Fruit fly (Drosophila melanogaster) ovary, adult (tissue): ENCODE results near the gene Ugt35D1.

Experiments used
- CG17801 ChIP-seq: fragments of 200-800 bp; optimal IDR thresholded peaks from 2 replicates; lab custom pipeline; 2019; ENCODE audit warnings: missing biosample characterization, mild to moderate bottlenecking, missing genetic modification characterization, moderate library complexity; ENCODE audit not compliant: partially characterized antibody

Ugt35D1 gene

DNA sequence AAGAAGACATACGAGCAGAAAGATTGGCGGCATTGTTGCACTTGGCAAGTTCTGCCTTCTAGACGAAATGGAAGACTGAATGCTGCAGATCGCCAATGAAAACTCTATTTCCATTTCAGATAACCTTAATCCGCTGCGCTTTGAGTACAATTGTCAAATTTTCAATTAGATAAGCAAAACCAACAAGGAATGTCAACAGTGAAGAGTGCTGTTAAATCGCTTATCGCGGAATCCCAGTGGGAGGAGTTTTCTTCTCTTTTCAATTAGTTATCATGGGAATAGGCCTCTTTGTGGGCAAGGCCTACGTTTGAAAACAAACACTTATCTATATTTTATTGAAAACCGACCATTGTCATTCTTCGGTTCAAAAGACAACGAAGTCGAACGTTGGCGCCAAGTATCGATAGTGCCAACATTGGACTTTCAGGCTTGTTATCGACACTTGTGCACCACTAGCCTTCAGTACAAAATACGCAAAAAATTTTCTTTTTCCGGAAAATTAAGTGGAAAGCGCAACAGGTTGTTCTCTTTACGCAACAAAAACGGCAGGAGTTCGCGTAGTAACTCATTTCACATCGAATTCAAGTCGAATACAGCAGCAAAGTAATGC is at the start of gene Ugt35D1, which contains the start of gene Gcn2:
Gene Ugt35D1, minus strand, starts transcription at position 83 of the 610 bp plus-strand sequence.
Gene Gcn2, plus strand, starts transcription at position 439 of the 610 bp plus-strand sequence.
- TF ChIP-seq CG17801, result no peak

DNA sequence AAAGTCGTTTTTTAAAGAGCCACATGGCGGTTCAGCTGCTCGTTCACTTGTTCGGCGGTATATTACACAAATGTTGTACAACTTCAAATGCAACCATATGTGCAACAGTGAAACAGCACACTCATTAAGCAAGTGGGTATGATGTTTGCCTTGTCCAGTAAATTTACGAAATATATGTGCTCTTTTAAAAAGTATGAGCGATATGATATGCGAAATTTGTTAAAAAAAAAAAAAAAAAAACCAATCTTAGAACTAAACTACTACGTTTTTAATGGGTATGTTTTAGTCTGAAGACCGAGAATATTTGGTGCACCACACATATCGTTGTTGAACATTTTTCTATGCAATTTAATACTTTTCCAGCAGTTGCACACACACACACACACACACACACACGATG is 48.4 kb upstream of the Ugt35D1 start:
- peak; percentile 10 for TF ChIP-seq CG17801

DNA sequence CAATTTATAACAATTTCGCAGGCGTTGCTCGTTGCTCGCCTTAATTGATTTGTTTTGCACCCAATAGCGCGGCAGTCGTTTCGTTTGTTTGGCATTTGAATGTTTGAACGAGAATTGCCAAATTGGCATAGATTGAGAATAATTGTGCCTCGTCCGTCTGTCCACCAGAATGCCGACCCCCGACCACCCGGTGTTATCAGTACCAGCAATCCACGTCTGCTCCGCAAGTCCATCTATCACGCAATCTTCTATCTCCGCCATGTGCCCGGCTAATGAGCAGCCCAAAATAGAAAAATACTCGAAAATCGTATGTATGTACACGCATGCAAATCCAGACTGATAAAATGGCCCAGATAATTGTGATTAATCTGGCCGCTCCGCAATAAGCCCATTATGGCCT is 47.9 kb upstream of the Ugt35D1 start:
- no peak for TF ChIP-seq CG17801

DNA sequence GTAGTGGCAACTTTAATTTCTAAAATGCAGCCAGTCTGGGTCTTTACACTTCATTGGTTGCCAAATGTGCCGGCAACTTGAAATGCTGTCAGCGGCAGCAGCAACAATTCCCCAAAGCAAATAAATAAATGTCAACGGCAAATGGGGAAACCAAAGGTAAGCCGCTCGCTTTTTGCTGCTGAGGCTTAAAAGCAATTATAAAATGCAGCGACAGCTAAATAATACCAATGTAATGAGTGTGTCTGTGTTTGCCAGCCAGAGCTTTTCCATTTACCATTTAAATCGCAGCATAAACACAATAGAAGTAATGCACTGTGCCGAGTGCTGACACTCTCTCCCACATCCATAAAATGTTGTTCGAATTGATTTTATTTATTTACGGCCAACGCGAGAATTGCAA is 45.5 kb upstream of the Ugt35D1 start:
- TF ChIP-seq CG17801, result no peak

DNA sequence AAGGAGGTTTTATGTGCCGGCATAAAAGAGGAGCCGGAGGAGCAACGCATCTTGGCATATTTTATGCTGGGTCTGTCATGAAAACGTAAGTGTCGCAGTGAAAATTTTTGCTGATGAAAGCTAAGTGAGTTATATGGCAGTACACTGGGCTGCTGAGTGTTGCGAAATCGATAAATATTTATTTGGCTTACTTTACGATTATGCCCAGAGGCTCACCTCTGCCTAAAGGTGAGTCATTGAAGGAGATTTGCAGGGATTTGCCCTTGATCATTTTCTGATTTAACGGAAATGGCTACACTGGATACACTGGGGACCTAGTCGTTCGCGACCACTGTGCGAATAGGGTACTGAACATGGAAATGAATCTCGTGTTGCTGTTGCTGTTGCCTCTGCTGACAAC is 44.9 kb upstream of the Ugt35D1 start:
- TF ChIP-seq CG17801, result no peak

dm6 chr3R:31438856-31439255 is 43.8 kb upstream of the Ugt35D1 start:
- no peak for TF ChIP-seq CG17801

DNA sequence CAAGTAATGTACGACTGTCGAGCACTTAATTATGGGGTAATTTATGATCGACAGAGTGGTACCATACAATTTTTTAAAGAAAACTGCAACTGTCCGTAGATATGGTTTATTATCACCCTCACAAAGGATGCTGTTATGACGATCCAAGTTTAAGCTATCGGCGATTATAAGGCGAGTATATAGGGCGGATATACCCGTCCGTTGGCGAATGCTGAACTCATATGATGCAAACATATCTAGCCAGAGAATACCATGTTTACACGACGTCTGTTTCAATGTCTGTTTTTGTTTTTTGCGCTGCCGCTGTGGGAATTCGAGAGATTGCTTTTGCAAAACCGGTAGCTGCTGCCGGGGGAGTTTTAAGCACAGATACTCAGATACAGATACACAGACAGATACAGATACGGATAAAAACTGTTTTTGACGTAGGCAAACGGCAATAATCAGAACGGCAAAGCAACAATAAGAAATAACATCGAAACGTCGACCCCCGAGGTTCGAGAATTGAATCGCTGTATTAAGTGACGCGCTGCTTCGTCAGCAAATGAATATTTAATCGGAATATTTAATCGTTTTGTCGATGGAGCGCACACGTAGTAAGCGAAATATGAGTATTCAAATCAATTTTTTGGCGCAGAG is 42.4 kb upstream of the Ugt35D1 start:
- TF ChIP-seq CG17801, result no peak

DNA sequence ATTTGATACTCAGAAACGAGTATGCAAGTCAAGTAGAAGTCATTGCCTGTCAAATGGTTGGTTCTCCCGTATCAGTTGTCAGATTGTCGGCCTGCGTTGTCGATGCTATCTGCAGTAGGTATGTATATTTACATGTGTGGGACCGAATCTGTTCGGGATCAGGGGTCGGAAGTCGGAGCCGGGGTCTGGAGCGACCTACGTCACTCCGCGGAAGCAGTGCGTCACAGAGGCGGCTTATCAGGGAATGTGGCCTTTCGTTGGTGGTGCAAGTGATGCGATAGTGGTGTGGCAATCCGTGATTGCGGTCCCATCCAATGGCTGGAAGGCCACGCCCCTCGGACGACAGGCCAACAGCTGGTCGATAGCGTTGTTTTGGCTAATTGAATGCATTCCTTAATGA is 40.5 kb upstream of the Ugt35D1 start:
- no peak for TF ChIP-seq CG17801

DNA sequence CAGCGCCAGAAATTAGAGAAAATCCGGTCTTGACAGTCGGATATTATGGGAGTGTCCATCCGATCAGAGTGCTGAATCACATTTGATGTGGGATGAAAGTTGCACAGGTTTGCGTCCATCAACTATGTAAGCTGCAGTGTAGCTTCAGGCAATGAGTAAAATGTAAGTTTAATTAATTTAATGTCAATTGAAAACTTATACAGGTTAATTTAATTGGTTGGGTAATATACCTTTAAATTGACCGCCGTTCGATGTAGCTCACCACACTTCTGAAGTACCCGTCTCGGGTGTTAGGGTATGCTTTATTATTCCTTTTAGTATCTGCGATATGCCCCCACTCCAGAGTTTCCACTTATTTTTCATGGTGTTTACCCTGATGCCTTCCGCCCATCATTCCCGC is 29.3 kb upstream of the Ugt35D1 start:
- TF ChIP-seq CG17801, result no peak

- TF ChIP-seq CG17801, result no peak
These were observed 26.9 kb upstream of the Ugt35D1 start for dm6 chr3R:31421995-31422394.

DNA sequence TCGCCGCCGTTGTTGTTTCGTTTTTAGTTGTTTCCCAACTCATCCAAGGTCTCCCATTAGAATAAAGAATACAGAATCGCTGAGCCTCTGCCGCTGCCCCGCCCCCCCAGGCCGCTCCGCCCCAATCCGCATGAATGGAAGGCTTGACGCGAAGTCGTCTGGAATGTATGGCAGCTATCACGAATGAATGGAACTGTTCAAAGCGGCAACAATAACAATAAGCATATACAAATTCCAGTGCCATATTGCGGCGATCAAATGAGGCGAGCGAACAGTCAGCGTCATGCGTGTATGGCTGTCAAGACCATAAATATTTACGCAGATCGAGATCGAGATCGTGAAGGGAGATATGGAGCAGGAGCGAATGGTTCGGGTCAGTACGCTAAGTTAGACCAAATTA is 25.6 kb upstream of the Ugt35D1 start:
- no peak for TF ChIP-seq CG17801

dm6 chr3R:31419531-31419930 is 24.4 kb upstream of the Ugt35D1 start:
- TF ChIP-seq CG17801, result no peak

DNA sequence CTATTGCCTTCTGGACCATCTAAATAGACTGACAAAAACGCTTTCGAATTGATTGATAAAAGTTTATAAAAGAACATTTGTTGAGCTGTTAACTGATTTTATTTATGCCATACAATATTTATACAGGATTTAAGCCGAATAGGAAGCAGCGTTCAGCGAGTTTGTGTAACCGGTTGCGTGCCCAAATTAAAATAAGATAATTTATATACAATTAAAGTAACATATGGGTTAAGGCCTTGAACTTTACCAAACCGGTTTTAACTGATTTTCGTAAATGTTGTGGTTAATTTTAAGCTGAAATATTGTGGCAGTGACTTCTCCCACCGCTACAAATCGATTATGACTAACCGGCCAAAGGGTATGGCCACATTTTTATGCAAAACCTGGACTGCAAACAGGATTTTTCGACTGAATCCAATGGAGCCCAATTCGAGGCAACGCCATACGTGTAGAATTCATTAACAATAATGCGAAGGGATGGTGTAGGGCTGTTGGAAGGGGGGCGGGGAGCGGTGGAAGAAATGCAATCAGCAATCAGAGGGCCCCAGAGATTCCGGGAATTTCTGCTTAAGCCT is 14.6 kb upstream of the Ugt35D1 start:
- TF ChIP-seq CG17801, result no peak

DNA sequence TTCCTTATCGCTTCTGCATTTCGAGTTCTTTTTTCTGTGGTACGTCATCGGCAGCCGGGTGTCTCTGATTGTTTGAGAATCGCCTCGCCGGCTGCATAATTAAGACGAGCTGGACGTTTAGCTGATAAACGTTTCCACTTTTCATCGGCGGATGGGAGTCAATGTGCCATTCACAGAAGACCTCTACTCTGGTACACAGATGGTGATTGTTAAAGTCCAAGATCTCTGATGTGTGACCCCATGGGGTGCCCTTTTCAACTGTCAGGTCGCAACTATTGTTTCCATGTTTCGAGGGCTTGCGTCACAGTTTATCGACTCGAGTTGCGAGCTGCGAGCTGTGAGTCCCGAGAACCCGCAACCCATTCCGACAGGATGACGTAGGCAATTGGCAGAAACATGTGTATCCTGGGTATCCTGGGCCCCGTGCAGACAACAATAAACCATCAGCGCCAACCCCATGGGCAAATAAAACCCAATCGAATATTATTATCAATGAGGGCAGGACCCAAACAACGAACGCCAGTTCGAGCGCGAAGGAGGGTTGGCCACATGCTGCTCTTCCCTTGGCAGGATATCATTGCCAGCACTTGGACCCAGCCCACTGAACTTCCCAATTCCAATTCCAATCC is 12.0 kb upstream of the Ugt35D1 start:
- TF ChIP-seq CG17801, result no peak

DNA sequence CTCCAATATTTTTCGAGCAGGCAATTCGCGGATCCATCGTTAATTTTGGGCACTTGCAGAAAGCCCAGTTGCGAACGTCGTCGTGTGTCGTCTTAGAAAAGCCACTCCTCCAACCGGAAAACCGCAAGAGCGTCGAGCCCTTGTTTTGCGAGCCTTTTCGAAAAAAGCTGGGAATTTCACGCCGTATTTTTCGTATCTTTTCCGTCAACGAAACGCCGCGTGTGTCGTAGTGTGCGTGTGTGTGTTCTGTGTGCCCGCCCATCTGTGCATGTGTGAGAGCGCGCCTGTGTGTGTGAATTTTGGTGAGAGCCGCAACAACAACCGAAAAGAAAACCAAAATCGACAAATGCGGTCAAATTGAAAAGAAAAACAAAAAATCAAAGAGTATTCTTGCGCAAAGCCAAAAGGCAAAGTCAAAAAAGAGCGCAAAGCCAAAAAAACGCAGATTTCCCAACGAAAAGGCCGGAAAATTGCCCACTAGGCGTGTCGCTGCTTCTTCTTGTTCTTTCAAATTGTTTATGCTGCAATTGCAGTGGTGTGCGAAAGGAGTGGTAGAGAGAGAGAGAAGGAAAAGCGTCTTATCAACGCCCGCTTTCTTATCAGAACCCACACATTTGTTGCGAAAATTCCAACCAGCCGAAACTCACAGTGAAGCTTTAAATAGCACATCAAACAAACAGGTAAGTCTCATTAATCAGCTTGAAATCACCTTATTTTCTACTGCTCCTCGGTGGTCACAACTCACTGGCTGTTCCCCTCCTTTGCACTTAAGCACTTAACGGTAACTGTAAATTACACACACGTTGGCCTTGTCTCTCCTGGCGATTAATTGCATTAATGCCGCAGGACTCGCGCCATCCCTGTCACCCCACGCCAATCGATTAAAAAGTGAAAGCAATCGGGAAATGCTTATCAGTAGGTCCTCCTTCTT is 10.4 kb upstream of the Ugt35D1 start, which contains the start of gene PNPase:
Gene PNPase, minus strand, starts transcription at position 176 of the 931 bp plus-strand sequence.
- no peak for TF ChIP-seq CG17801

- TF ChIP-seq CG17801, result peak; percentile 97
These were observed 9.6 kb upstream of the Ugt35D1 start, which contains the start of gene Gprk2 for dm6 chr3R:31404499-31405276. Gene Gprk2, plus strand, starts transcription at chr3R:31405245.
